Worm (Caenorhabditis elegans) whole organism, midembryonic: Measurements from ENCODE around the gene srv-10.

Source experiments
- cog-1 ChIP-seq: sonication (generic microtip); optimal IDR thresholded peaks from 2 replicates; lab custom pipeline; 2016; ENCODE audit warnings: missing genetic modification characterization, missing compliant biosample characterization
- klf-2 ChIP-seq: fragments of 200-800 bp; sonication (Bioruptor generic); conservative IDR thresholded peaks from 2 replicates; pipeline ENCODE4 v1.3.6; 2022; ENCODE audit warnings: missing genetic modification reagents, missing genetic modification characterization, missing compliant biosample characterization
- ref-1 ChIP-seq: fragments of 200-800 bp; sonication (Bioruptor generic); conservative IDR thresholded peaks from 2 replicates; pipeline ENCODE4 v1.3.6; 2022; ENCODE audit warnings: missing genetic modification reagents, missing genetic modification characterization, missing compliant biosample characterization
- tab-1 ChIP-seq: fragments of 200-800 bp; sonication (Bioruptor generic); IDR thresholded peaks from 2 replicates; pipeline ENCODE4 v1.3.6; 2022; ENCODE audit warnings: missing genetic modification characterization, missing compliant biosample characterization

ce11 chrV:13427378-13427777, 3.7 kb downstream of the srv-10 start:
- TF ChIP-seq klf-2 (GFP tag; lab: Robert Waterston, UW) (no peak), ref-1 (GFP tag; lab: Robert Waterston, UW) (no peak), cog-1 (tag; lab: Kevin White, UChicago) (no peak), tab-1 (GFP tag; lab: Robert Waterston, UW) (no peak)
